Worm (Caenorhabditis elegans): Measurements from ENCODE around the gene cyn-1.

The cyn-1 gene

ce11 chrV:14320730-14321319 lies 35.1 kb upstream of the cyn-1 start:
- TF ChIP-seq sptf-1 (tag; optimal IDR thresholded peaks at IDR 0.05) (peak; percentile 22), mls-2 (tag; optimal IDR thresholded peaks at IDR 0.05) (no peak), nhr-2 (tag; optimal IDR thresholded peaks at IDR 0.05) (no peak), pha-4 (tag; optimal IDR thresholded peaks at IDR 0.05) (no peak), tbx-8 (GFP tag; optimal IDR thresholded peaks at IDR 0.05) (no peak), blmp-1 (tag; optimal IDR thresholded peaks at IDR 0.05) (no peak), drap-1 (GFP tag; optimal IDR thresholded peaks at IDR 0.05) (peak; percentile 31), unc-62 (GFP tag; optimal IDR thresholded peaks at IDR 0.05) (no peak), ham-2 (GFP tag; optimal IDR thresholded peaks at IDR 0.05) (no peak), lsy-2 (tag; optimal IDR thresholded peaks at IDR 0.05) (no peak), unc-39 (tag; optimal IDR thresholded peaks at IDR 0.05) (no peak), ceh-39 (tag; optimal IDR thresholded peaks at IDR 0.05) (no peak)

DNA sequence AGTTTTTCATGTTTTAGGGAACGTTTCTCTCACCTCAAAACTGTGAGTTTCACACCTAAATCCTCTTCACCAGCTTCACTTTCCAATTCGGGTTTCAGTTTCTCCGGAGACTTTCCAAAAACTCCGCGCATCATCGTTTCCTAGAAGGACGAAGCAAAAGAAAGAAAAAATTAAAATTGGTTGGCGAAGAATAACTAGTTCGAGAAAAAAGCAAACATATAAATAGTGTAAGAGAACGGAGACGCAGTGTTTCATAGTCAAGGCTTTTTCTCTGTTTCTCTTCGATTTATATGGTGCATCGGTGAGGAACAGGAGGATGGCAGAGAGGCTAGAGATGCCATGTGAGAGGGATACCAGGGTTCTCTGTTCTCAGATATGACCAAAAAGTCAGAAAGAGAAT lies 33.1 kb upstream of the cyn-1 start, which contains the start of gene F47B8.3:
TSS of gene F47B8.3 (minus strand) at position 261 of the 400 bp plus-strand sequence.
- peak; percentile 17 for TF ChIP-seq ces-1 (GFP tag; optimal IDR thresholded peaks at IDR 0.05)
- TF ChIP-seq bed-3 (GFP tag; optimal IDR thresholded peaks at IDR 0.05): no peak
- TF ChIP-seq lin-13 (tag; optimal IDR thresholded peaks at IDR 0.05): no peak
- TF ChIP-seq pha-4 (tag; optimal IDR thresholded peaks at IDR 0.05): no peak
- no peak for TF ChIP-seq mls-2 (tag; optimal IDR thresholded peaks at IDR 0.05)

ce11 chrV:14324502-14325467 lies 31.1 kb upstream of the cyn-1 start, which contains the start of the genes F47B8.4 and F47B8.18:
TSS of gene F47B8.4 (minus strand) at chrV:14324673.
TSS of gene F47B8.18 (minus strand) at chrV:14325464.
- TF ChIP-seq nhr-12 (tag; optimal IDR thresholded peaks at IDR 0.05) (no peak), sptf-1 (tag; optimal IDR thresholded peaks at IDR 0.05) (no peak), bed-3 (GFP tag; optimal IDR thresholded peaks at IDR 0.05) (no peak), mab-5 (tag; optimal IDR thresholded peaks at IDR 0.05) (no peak), nhr-2 (tag; optimal IDR thresholded peaks at IDR 0.05) (no peak), pha-4 (tag; optimal IDR thresholded peaks at IDR 0.05) (no peak), ham-2 (GFP tag; optimal IDR thresholded peaks at IDR 0.05) (no peak), ceh-43 (GFP tag; optimal IDR thresholded peaks at IDR 0.05) (no peak), ces-1 (GFP tag; optimal IDR thresholded peaks at IDR 0.05) (no peak), hlh-1 (tag; optimal IDR thresholded peaks at IDR 0.05) (no peak), tbx-8 (GFP tag; optimal IDR thresholded peaks at IDR 0.05) (no peak), unc-39 (tag; optimal IDR thresholded peaks at IDR 0.05) (no peak), ztf-11 (tag; optimal IDR thresholded peaks at IDR 0.05) (no peak), nhr-237 (tag; optimal IDR thresholded peaks at IDR 0.05) (no peak), ceh-83 (GFP tag; optimal IDR thresholded peaks at IDR 0.05) (no peak)

DNA sequence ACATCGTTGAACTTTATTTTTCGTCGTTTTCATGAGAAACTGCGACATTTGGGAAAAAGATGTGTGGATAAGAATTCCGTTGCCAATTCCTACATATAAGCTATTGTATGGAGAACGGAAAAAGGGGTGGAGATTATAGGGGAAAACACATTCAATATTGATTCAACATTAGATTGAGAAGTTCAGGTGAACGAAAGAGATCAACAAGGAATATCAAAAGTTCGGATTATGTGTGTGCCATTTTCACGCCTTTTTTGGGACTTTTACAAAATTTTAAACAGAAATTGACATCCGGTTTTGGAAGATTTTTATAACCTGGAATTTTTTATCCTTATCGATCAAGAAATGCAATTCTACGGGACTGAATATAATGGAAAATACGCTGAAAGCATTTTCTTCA lies 28.1 kb upstream of the cyn-1 start, which contains the start of gene F47B8.5:
TSS of gene F47B8.5 (minus strand) at position 101 of the 400 bp plus-strand sequence.
- TF ChIP-seq tbx-8 (GFP tag; optimal IDR thresholded peaks at IDR 0.05): no peak
- no peak for TF ChIP-seq sem-2 (GFP tag; optimal IDR thresholded peaks at IDR 0.05)
- TF ChIP-seq ceh-43 (GFP tag; optimal IDR thresholded peaks at IDR 0.05): no peak
- TF ChIP-seq blmp-1 (tag; optimal IDR thresholded peaks at IDR 0.05): no peak
- TF ChIP-seq mep-1 (tag; optimal IDR thresholded peaks at IDR 0.05): no peak
- no peak for TF ChIP-seq M03D4.4 (tag; optimal IDR thresholded peaks at IDR 0.05)
- TF ChIP-seq unc-39 (tag; optimal IDR thresholded peaks at IDR 0.05): no peak
- TF ChIP-seq unc-120 (tag; optimal IDR thresholded peaks at IDR 0.05; ENCODE audit: poor library complexity, severe bottlenecking): no peak
- no peak for TF ChIP-seq bed-3 (GFP tag; optimal IDR thresholded peaks at IDR 0.05)
- TF ChIP-seq nhr-237 (tag; optimal IDR thresholded peaks at IDR 0.05): no peak
- no peak for TF ChIP-seq lin-13 (tag; optimal IDR thresholded peaks at IDR 0.05)
- no peak for TF ChIP-seq nhr-28 (tag; optimal IDR thresholded peaks at IDR 0.05)
- no peak for TF ChIP-seq elt-3 (tag; optimal IDR thresholded peaks at IDR 0.05)
- TF ChIP-seq zip-8 (tag; optimal IDR thresholded peaks at IDR 0.05): no peak
- no peak for TF ChIP-seq ztf-11 (tag; optimal IDR thresholded peaks at IDR 0.05)
- TF ChIP-seq unc-62 (GFP tag; optimal IDR thresholded peaks at IDR 0.05): no peak
- TF ChIP-seq ces-1 (GFP tag; optimal IDR thresholded peaks at IDR 0.05): no peak
- no peak for TF ChIP-seq flh-1 (GFP tag; optimal IDR thresholded peaks at IDR 0.05)

All from whole organism, mixed stage, embryonic.